Worm (Caenorhabditis elegans): ENCODE data around the gene srh-69.

- no peak for TF ChIP-seq him-1 (tag; optimal IDR thresholded peaks at IDR 0.05)
- no peak for TF ChIP-seq W03F9.2 (tag; optimal IDR thresholded peaks at IDR 0.05)
Measured at ce11 chrII:12539395-12539794, 24.9 kb upstream of the srh-69 start.

Data from whole organism, L4/young adult.